Fruit fly (Drosophila melanogaster) whole organism, adult: ENCODE data around the gene Lcp65Af.

ENCODE experiments used
- CG1620 ChIP-seq: fragments of 200-800 bp; sonication (Bioruptor generic); optimal IDR thresholded peaks from 2 replicates; lab custom pipeline; 2016; ENCODE audit warnings: missing biosample characterization, missing genetic modification characterization
- CG33017 ChIP-seq: fragments of 200-800 bp; sonication (Bioruptor generic); optimal IDR thresholded peaks from 2 replicates; lab custom pipeline; 2018; ENCODE audit warnings: missing biosample characterization, mild to moderate bottlenecking, missing genetic modification characterization, moderate library complexity
- CG7045 ChIP-seq: fragments of 200-800 bp; sonication (Bioruptor generic); optimal IDR thresholded peaks from 2 replicates; lab custom pipeline; 2017; ENCODE audit warnings: missing biosample characterization, mild to moderate bottlenecking, missing genetic modification characterization
- CG7101 ChIP-seq: fragments of 200-800 bp; sonication (Bioruptor generic); optimal IDR thresholded peaks from 2 replicates; lab custom pipeline; 2018; ENCODE audit warnings: missing biosample characterization, mild to moderate bottlenecking, missing genetic modification characterization, moderate library complexity
- Clk ChIP-seq: fragments of 200-800 bp; sonication (Bioruptor generic); optimal IDR thresholded peaks from 2 replicates; lab custom pipeline; 2017; ENCODE audit warnings: missing biosample characterization, missing genetic modification characterization
- Crg-1 ChIP-seq: fragments of 200-800 bp; sonication (Bioruptor generic); optimal IDR thresholded peaks from 2 replicates; lab custom pipeline; 2016; ENCODE audit warnings: missing biosample characterization, missing genetic modification characterization
- Hr96 ChIP-seq: fragments of 200-800 bp; sonication (Bioruptor generic); optimal IDR thresholded peaks from 2 replicates; lab custom pipeline; 2016; ENCODE audit warnings: missing biosample characterization, missing genetic modification characterization
- cic ChIP-seq: fragments of 200-800 bp; sonication (Bioruptor generic); optimal IDR thresholded peaks from 2 replicates; lab custom pipeline; 2017; ENCODE audit warnings: missing biosample characterization, mild to moderate bottlenecking, missing genetic modification characterization, moderate library complexity
- cnc ChIP-seq, 2 experiments: fragments of >200 bp; optimal IDR thresholded peaks; 2 replicates each; lab custom pipeline; 2017
- ovo ChIP-seq: fragments of 200-800 bp; sonication (Bioruptor generic); optimal IDR thresholded peaks from 2 replicates; lab custom pipeline; 2016; ENCODE audit warnings: missing biosample characterization, missing genetic modification characterization
- pad ChIP-seq: fragments of 200-800 bp; sonication (Bioruptor generic); optimal IDR thresholded peaks from 3 replicates; lab custom pipeline; 2017; ENCODE audit warnings: missing biosample characterization, missing genetic modification characterization, mild to moderate bottlenecking, moderate library complexity, missing genetic modification reagents
- toe ChIP-seq: fragments of 200-800 bp; sonication (Bioruptor generic); optimal IDR thresholded peaks from 2 replicates; lab custom pipeline; 2016; ENCODE audit warnings: missing biosample characterization, missing genetic modification characterization

DNA sequence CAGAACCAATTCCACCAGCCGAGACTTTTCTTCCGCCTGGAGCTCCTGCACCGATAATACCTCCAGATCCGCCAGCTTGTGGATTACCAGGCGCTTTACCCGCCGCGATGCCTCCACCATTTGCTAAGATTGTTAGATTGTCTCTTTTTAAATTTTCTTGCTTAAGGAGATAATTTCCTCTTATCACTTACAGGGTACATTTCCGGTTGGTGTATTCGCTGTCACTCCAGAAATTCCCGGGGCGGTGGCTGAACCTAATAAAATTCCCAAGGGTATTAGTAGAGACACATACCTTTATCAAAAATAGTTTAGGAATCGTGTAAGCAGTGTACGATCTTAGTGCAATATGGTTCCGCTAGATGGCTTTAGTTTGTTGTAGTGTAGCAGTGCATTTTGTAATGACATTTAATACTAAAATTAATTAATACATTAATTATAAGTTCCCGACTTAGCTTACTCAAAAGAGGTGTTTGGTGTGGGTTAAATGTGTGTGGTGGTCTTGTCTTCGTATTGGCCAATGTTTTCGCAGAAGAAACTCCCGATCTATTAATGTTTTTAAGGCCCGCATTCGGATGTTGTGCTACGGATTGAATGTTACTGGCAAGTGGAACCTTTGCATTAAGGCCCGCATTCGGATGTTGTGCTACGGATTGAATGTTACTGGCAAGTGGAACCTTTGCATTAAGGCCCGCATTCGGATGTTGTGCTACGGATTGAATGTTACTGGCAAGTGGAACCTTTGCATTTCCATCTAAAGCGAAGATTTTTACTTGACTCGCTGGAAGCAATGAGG is 11.8 kb downstream of the Lcp65Af start:
- TF ChIP-seq CG7045 (peak; percentile 20), CG7101 (tag; lab: Kevin White, UChicago) (no peak), toe (GFP tag; lab: Kevin White, UChicago) (peak; percentile 12), CG33017 (no peak), cnc (optimal IDR thresholded peaks at IDR 0.05; lab: Kevin White, UChicago) (no peak), cic (no peak), Hr96 (GFP tag; lab: Kevin White, UChicago) (peak; percentile 47), Crg-1 (GFP tag; lab: Kevin White, UChicago) (no peak), pad (no peak), ovo (no peak), CG1620 (GFP tag; lab: Kevin White, UChicago) (no peak), Clk (GFP tag; lab: Kevin White, UChicago) (no peak)
